Fruit fly (Drosophila melanogaster): Measurements from ENCODE around the gene hwt.

hwt gene

DNA sequence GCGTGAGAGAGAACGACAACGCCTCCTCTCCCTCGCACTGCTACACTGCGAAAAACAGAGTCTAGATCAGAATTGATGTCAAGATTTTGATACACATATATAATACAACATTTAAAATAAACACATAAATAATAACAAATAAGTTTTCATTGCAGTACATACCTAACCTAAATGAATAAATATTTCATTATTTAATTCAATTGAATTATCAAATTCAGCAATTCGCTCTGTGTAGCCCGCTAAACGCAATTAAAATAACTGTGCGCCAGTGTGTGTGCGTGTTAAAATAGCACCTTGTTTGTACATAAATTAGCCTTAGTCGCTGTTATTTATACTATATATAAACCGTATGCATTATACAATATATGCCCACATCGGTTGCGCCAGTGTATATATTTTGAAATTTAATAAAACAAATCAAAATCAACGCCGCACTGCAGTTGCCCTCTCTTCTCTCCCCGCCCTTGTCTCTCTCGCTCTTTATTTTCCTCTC, 96.0 kb downstream of the hwt start:
- TF ChIP-seq CG10209 (GFP tag; optimal IDR thresholded peaks at IDR 0.05): peak; percentile 94
- TF ChIP-seq z (GFP tag; IDR thresholded peaks at IDR 0.05): no peak
- no peak for TF ChIP-seq knrl (GFP tag; IDR thresholded peaks at IDR 0.05; ENCODE audit: partially characterized antibody)
- TF ChIP-seq repo (GFP tag; optimal IDR thresholded peaks at IDR 0.05): no peak
- TF ChIP-seq CG2129 (GFP tag; IDR thresholded peaks at IDR 0.05; ENCODE audit: partially characterized antibody): no peak
- TF ChIP-seq Dip2 (GFP tag; IDR thresholded peaks at IDR 0.05): peak; percentile 60
- peak; percentile 67 for TF ChIP-seq wek (GFP tag; optimal IDR thresholded peaks at IDR 0.05)
- TF ChIP-seq slou (GFP tag; optimal IDR thresholded peaks at IDR 0.05): peak; percentile 92
- peak; percentile 93 for TF ChIP-seq CG2889 (GFP tag; IDR thresholded peaks at IDR 0.05)
- peak; percentile 84 for TF ChIP-seq ro (GFP tag; IDR thresholded peaks at IDR 0.05)
- TF ChIP-seq CG10366 (GFP tag; IDR thresholded peaks at IDR 0.05): peak; percentile 95
- TF ChIP-seq trh (GFP tag; optimal IDR thresholded peaks at IDR 0.05): peak; percentile 77
- TF ChIP-seq CG15479 (GFP tag; optimal IDR thresholded peaks at IDR 0.05): peak; percentile 26
- peak; percentile 88 for TF ChIP-seq CG12071 (GFP tag; optimal IDR thresholded peaks at IDR 0.05)
- TF ChIP-seq ash1 (GFP tag; optimal IDR thresholded peaks at IDR 0.05): peak; percentile 66
- TF ChIP-seq Lhr (GFP tag; optimal IDR thresholded peaks at IDR 0.05): peak; percentile 60
- TF ChIP-seq Fer3 (tag; optimal IDR thresholded peaks at IDR 0.05): peak; percentile 96
- TF ChIP-seq Ptx1 (GFP tag; IDR thresholded peaks at IDR 0.05): peak; percentile 96
- peak; percentile 90 for TF ChIP-seq stc (GFP tag; IDR thresholded peaks at IDR 0.05)
- no peak for TF ChIP-seq p53 (GFP tag; optimal IDR thresholded peaks at IDR 0.05)
- peak; percentile 93 for TF ChIP-seq scrt (GFP tag; optimal IDR thresholded peaks at IDR 0.05)
- peak; percentile 92 for TF ChIP-seq Xrp1 (GFP tag; IDR thresholded peaks at IDR 0.05)
- peak; percentile 87 for TF ChIP-seq Nf-YC (tag; optimal IDR thresholded peaks at IDR 0.05)
- TF ChIP-seq CG31224 (GFP tag; IDR thresholded peaks at IDR 0.05): peak; percentile 93
- peak; percentile 41 for TF ChIP-seq sima (GFP tag; optimal IDR thresholded peaks at IDR 0.05)
- peak; percentile 93 for TF ChIP-seq NFAT (GFP tag; IDR thresholded peaks at IDR 0.05)
- peak; percentile 86 for TF ChIP-seq ara (GFP tag; IDR thresholded peaks at IDR 0.05)
- TF ChIP-seq CG6175 (GFP tag; IDR thresholded peaks at IDR 0.05): peak; percentile 92
- no peak for TF ChIP-seq slp2 (GFP tag; optimal IDR thresholded peaks at IDR 0.05)
- peak; percentile 95 for TF ChIP-seq CG7372 (GFP tag; IDR thresholded peaks at IDR 0.05)
- TF ChIP-seq Hmx (GFP tag; optimal IDR thresholded peaks at IDR 0.05): peak; percentile 76
- TF ChIP-seq CG12299 (tag; optimal IDR thresholded peaks at IDR 0.05): peak; percentile 90
- TF ChIP-seq Hmr (GFP tag; optimal IDR thresholded peaks at IDR 0.05): peak; percentile 96
- no peak for TF ChIP-seq Dfd (GFP tag; optimal IDR thresholded peaks at IDR 0.05)
- no peak for TF ChIP-seq shn (GFP tag; optimal IDR thresholded peaks at IDR 0.05)
- TF ChIP-seq run (tag; optimal IDR thresholded peaks at IDR 0.05): peak; percentile 91
- peak; percentile 93 for TF ChIP-seq Dek (tag; optimal IDR thresholded peaks at IDR 0.05)
- peak; percentile 94 for TF ChIP-seq Oli (tag; optimal IDR thresholded peaks at IDR 0.05)
- TF ChIP-seq Max (GFP tag; optimal IDR thresholded peaks at IDR 0.05): peak; percentile 90
- peak; percentile 83 for TF ChIP-seq otp (GFP tag; IDR thresholded peaks at IDR 0.05)
- TF ChIP-seq bowl (GFP tag; IDR thresholded peaks at IDR 0.05): peak; percentile 88
- peak; percentile 96 for TF ChIP-seq PHDP (tag; optimal IDR thresholded peaks at IDR 0.05)
- peak; percentile 81 for TF ChIP-seq trem (tag; optimal IDR thresholded peaks at IDR 0.05)
- peak; percentile 87 for TF ChIP-seq Blimp-1 (GFP tag; optimal IDR thresholded peaks at IDR 0.05)
- TF ChIP-seq CG31388 (GFP tag; optimal IDR thresholded peaks at IDR 0.05): peak; percentile 72
- no peak for TF ChIP-seq pita (GFP tag; optimal IDR thresholded peaks at IDR 0.05)
- TF ChIP-seq Ets65A (GFP tag): peak; percentile 95
- TF ChIP-seq YL-1 (GFP tag; optimal IDR thresholded peaks at IDR 0.05): peak; percentile 38
- TF ChIP-seq CG30020 (tag; optimal IDR thresholded peaks at IDR 0.05): peak; percentile 74
- peak; percentile 70 to 81 for TF ChIP-seq Pdp1 (GFP tag; optimal IDR thresholded peaks at IDR 0.05)
- peak; percentile 40 for TF ChIP-seq Ets97D (GFP tag; optimal IDR thresholded peaks at IDR 0.05)
